Worm (Caenorhabditis elegans) whole organism, L1 larva: ENCODE results near the gene cyp-25A4.
A peak's percentile ranks its signal among the peaks of the same experiment; 100 is the strongest.

Source experiments
- C04F5.9 ChIP-seq: sonication (generic microtip); optimal IDR thresholded peaks from 2 replicates; lab custom pipeline; 2016; ENCODE audit warnings: missing genetic modification characterization, missing compliant biosample characterization
- C16A3.4 ChIP-seq: fragments of 150-350 bp; optimal IDR thresholded peaks from 2 replicates; lab custom pipeline; 2014; ENCODE audit warnings: missing biosample characterization, missing genetic modification characterization
- C34B4.2 ChIP-seq: sonication (generic microtip); optimal IDR thresholded peaks from 2 replicates; lab custom pipeline; 2017; ENCODE audit warnings: mild to moderate bottlenecking, missing genetic modification characterization, missing compliant biosample characterization
- F16B12.6 ChIP-seq: fragments of 150-350 bp; optimal IDR thresholded peaks from 2 replicates; lab custom pipeline; 2014; ENCODE audit warnings: missing biosample characterization, missing genetic modification characterization
- Y116A8C.19 ChIP-seq: sonication (generic microtip); optimal IDR thresholded peaks from 2 replicates; lab custom pipeline; 2016; ENCODE audit warnings: missing compliant biosample characterization, missing genetic modification characterization, borderline replicate concordance
- aha-1 ChIP-seq: fragments of 150-350 bp; optimal IDR thresholded peaks from 2 replicates; lab custom pipeline; 2014; ENCODE audit warnings: missing biosample characterization, missing genetic modification characterization
- alr-1 ChIP-seq: fragments of 200-800 bp; sonication (Bioruptor generic); optimal IDR thresholded peaks from 2 replicates; lab custom pipeline; 2018; ENCODE audit warnings: borderline replicate concordance, mild to moderate bottlenecking, missing genetic modification characterization, missing compliant biosample characterization
- ama-1 ChIP-seq: fragments of 150-350 bp; optimal IDR thresholded peaks from 2 replicates; lab custom pipeline; 2014
- ceh-8 ChIP-seq: fragments of 200-800 bp; sonication (Bioruptor generic); optimal IDR thresholded peaks from 2 replicates; lab custom pipeline; 2018; ENCODE audit warnings: mild to moderate bottlenecking, missing genetic modification characterization, moderate library complexity, missing compliant biosample characterization
- ceh-82 ChIP-seq, 3 experiments: fragments of 150-350 bp in 1 of 3; sonication (generic microtip) in 2 of 3; optimal IDR thresholded peaks; 2 replicates each; lab custom pipeline; 2014 to 2017; ENCODE audit warnings: missing biosample characterization in 3 of 3, missing genetic modification characterization in 3 of 3
- ces-1 ChIP-seq: fragments of 150-350 bp; optimal IDR thresholded peaks from 2 replicates; lab custom pipeline; 2014; ENCODE audit warnings: missing biosample characterization, missing genetic modification reagents, missing genetic modification characterization
- dpl-1 ChIP-seq, 3 experiments: fragments of 150-350 bp in 2 of 3; sonication (generic microtip) in 1 of 3; optimal IDR thresholded peaks; 2 replicates each; lab custom pipeline; 2014 to 2017; ENCODE audit warnings: missing biosample characterization in 3 of 3, missing genetic modification characterization in 3 of 3, missing genetic modification reagents in 3 of 3
- dsc-1 ChIP-seq: sonication (generic microtip); optimal IDR thresholded peaks from 2 replicates; lab custom pipeline; 2016; ENCODE audit warnings: mild to moderate bottlenecking, missing genetic modification characterization, missing compliant biosample characterization
- efl-1 ChIP-seq, 4 experiments: fragments of 150-350 bp; optimal IDR thresholded peaks in 3 of 4; peaks in 1 of 4; 1 replicate in 1 of 4; 2 replicates in 3 of 4; lab custom pipeline; 2014; ENCODE audit warnings: missing biosample characterization in 2 of 4, missing genetic modification characterization in 2 of 4, missing genetic modification reagents in 2 of 4
- elt-3 ChIP-seq, 6 experiments: fragments of 150-350 bp in 1 of 6; sonication (generic microtip); optimal IDR thresholded peaks; 2 replicates each; lab custom pipeline; 2017 to 2018; ENCODE audit warnings: missing biosample characterization in 6 of 6, missing genetic modification characterization in 6 of 6, inconsistent platforms in 1 of 6
- ets-5 ChIP-seq: fragments of 200-800 bp; sonication (Bioruptor generic); IDR thresholded peaks from 2 replicates; pipeline ENCODE4 v1.3.6; 2022; ENCODE audit warnings: missing genetic modification characterization, missing compliant biosample characterization
- fkh-10 ChIP-seq: sonication (generic microtip); optimal IDR thresholded peaks from 2 replicates; lab custom pipeline; 2017; ENCODE audit warnings: missing biosample characterization, missing genetic modification reagents, missing genetic modification characterization
- fkh-4 ChIP-seq: sonication (generic microtip); optimal IDR thresholded peaks from 2 replicates; lab custom pipeline; 2016; ENCODE audit warnings: missing compliant biosample characterization, missing genetic modification characterization, borderline replicate concordance
- fkh-8 ChIP-seq: sonication (generic microtip); optimal IDR thresholded peaks from 2 replicates; lab custom pipeline; 2016; ENCODE audit warnings: mild to moderate bottlenecking, missing genetic modification characterization, missing compliant biosample characterization
- fos-1 ChIP-seq: fragments of 150-350 bp; optimal IDR thresholded peaks from 2 replicates; lab custom pipeline; 2014; ENCODE audit warnings: missing biosample characterization, missing genetic modification characterization
- grh-1 ChIP-seq: fragments of 200-800 bp; sonication (Bioruptor generic); IDR thresholded peaks from 2 replicates; pipeline ENCODE4 v1.3.6; 2022; ENCODE audit warnings: missing genetic modification reagents, missing genetic modification characterization, missing compliant biosample characterization
- hlh-17 ChIP-seq: fragments of 200-800 bp; sonication (Bioruptor generic); optimal IDR thresholded peaks from 2 replicates; lab custom pipeline; 2018; ENCODE audit warnings: missing genetic modification characterization, mild to moderate bottlenecking, missing compliant biosample characterization, moderate library complexity, borderline replicate concordance
- hlh-4 ChIP-seq: sonication (generic microtip); optimal IDR thresholded peaks from 2 replicates; lab custom pipeline; 2016; ENCODE audit warnings: mild to moderate bottlenecking, missing genetic modification characterization, missing compliant biosample characterization
- hpl-2 ChIP-seq: fragments of 150-350 bp; optimal IDR thresholded peaks from 2 replicates; lab custom pipeline; 2014; ENCODE audit warnings: missing biosample characterization, missing genetic modification reagents, missing genetic modification characterization
- irx-1 ChIP-seq: sonication (generic microtip); optimal IDR thresholded peaks from 2 replicates; lab custom pipeline; 2016; ENCODE audit warnings: missing genetic modification characterization, missing compliant biosample characterization
- isw-1 ChIP-seq: fragments of 200-800 bp; sonication (Bioruptor generic); IDR thresholded peaks from 2 replicates; pipeline ENCODE4 v1.3.6; 2022; ENCODE audit warnings: missing genetic modification characterization, missing compliant biosample characterization
- jun-1 ChIP-seq: fragments of 150-350 bp; optimal IDR thresholded peaks from 2 replicates; lab custom pipeline; 2014; ENCODE audit warnings: missing biosample characterization, missing genetic modification reagents, missing genetic modification characterization
- lin-13 ChIP-seq: fragments of 150-350 bp; optimal IDR thresholded peaks from 2 replicates; lab custom pipeline; 2014; ENCODE audit warnings: missing biosample characterization, missing genetic modification reagents, missing genetic modification characterization
- lin-14 ChIP-seq: fragments of 200-800 bp; sonication (Bioruptor generic); optimal IDR thresholded peaks from 2 replicates; lab custom pipeline; 2018; ENCODE audit warnings: mild to moderate bottlenecking, missing genetic modification characterization, moderate library complexity, missing compliant biosample characterization
- lin-15B ChIP-seq: fragments of 150-350 bp; sonication (generic microtip); optimal IDR thresholded peaks from 3 replicates; lab custom pipeline; 2014; ENCODE audit warnings: missing biosample characterization, missing genetic modification characterization
- mab-9 ChIP-seq: fragments of 200-800 bp; sonication (Bioruptor generic); IDR thresholded peaks from 2 replicates; pipeline ENCODE4 v1.3.6; 2022; ENCODE audit warnings: missing genetic modification reagents, missing genetic modification characterization, missing compliant biosample characterization
- mdl-1 ChIP-seq, 2 experiments: fragments of 150-350 bp; optimal IDR thresholded peaks; 2 replicates each; lab custom pipeline; 2014 to 2017; ENCODE audit warnings: missing biosample characterization in 2 of 2, missing genetic modification characterization in 2 of 2, inconsistent platforms in 1 of 2
- mef-2 ChIP-seq: fragments of 150-350 bp; optimal IDR thresholded peaks from 2 replicates; lab custom pipeline; 2014; ENCODE audit warnings: missing biosample characterization, missing genetic modification characterization
- nhr-11 ChIP-seq: fragments of 150-350 bp; optimal IDR thresholded peaks from 2 replicates; lab custom pipeline; 2014; ENCODE audit warnings: missing biosample characterization, missing genetic modification characterization
- nhr-12 ChIP-seq: sonication (generic microtip); optimal IDR thresholded peaks from 2 replicates; lab custom pipeline; 2017; ENCODE audit warnings: missing biosample characterization, missing genetic modification characterization
- nhr-20 ChIP-seq: sonication (generic microtip); optimal IDR thresholded peaks from 2 replicates; lab custom pipeline; 2016; ENCODE audit warnings: mild to moderate bottlenecking, missing genetic modification characterization, missing compliant biosample characterization
- nhr-237 ChIP-seq: fragments of 150-350 bp; optimal IDR thresholded peaks from 2 replicates; lab custom pipeline; 2014; ENCODE audit warnings: missing biosample characterization, missing genetic modification characterization
- nhr-76 ChIP-seq: sonication (generic microtip); optimal IDR thresholded peaks from 2 replicates; lab custom pipeline; 2017; ENCODE audit warnings: missing biosample characterization, missing genetic modification characterization
- nhr-84 ChIP-seq: sonication (generic microtip); optimal IDR thresholded peaks from 2 replicates; lab custom pipeline; 2017; ENCODE audit warnings: missing biosample characterization, missing genetic modification characterization
- nhr-85 ChIP-seq: sonication (generic microtip); peaks from one replicate; lab custom pipeline; 2016; ENCODE audit warnings: missing genetic modification characterization, inconsistent platforms, missing compliant biosample characterization
- nhr-90 ChIP-seq: sonication (generic microtip); optimal IDR thresholded peaks from 2 replicates; lab custom pipeline; 2016; ENCODE audit warnings: mild to moderate bottlenecking, missing genetic modification characterization, missing compliant biosample characterization; ENCODE audit not compliant: poor library complexity
- pqm-1 ChIP-seq: sonication (generic microtip); optimal IDR thresholded peaks from 3 replicates; lab custom pipeline; 2017; ENCODE audit warnings: missing biosample characterization, missing genetic modification characterization
- rnt-1 ChIP-seq: sonication (generic microtip); optimal IDR thresholded peaks from 2 replicates; lab custom pipeline; 2016; ENCODE audit warnings: mild to moderate bottlenecking, missing genetic modification characterization, moderate library complexity, missing compliant biosample characterization
- skn-1 ChIP-seq: fragments of 150-350 bp; optimal IDR thresholded peaks from 2 replicates; lab custom pipeline; 2014; ENCODE audit warnings: missing biosample characterization, missing genetic modification characterization
- snpc-4 ChIP-seq: fragments of 150-350 bp; optimal IDR thresholded peaks from 2 replicates; lab custom pipeline; 2014; ENCODE audit warnings: missing biosample characterization, missing genetic modification characterization
- snu-23 ChIP-seq: sonication (generic microtip); optimal IDR thresholded peaks from 2 replicates; lab custom pipeline; 2016; ENCODE audit warnings: missing genetic modification characterization, missing compliant biosample characterization
- sox-4 ChIP-seq: sonication (generic microtip); optimal IDR thresholded peaks from 2 replicates; lab custom pipeline; 2016; ENCODE audit warnings: missing genetic modification characterization, missing compliant biosample characterization
- tbx-2 ChIP-seq: sonication (generic microtip); optimal IDR thresholded peaks from 2 replicates; lab custom pipeline; 2016; ENCODE audit warnings: missing genetic modification characterization, missing compliant biosample characterization
- tlp-1 ChIP-seq: fragments of 150-350 bp; optimal IDR thresholded peaks from 2 replicates; lab custom pipeline; 2014; ENCODE audit warnings: missing biosample characterization, missing genetic modification characterization
- unc-62 ChIP-seq: fragments of 150-350 bp; optimal IDR thresholded peaks from 2 replicates; lab custom pipeline; 2014; ENCODE audit warnings: missing biosample characterization, missing genetic modification reagents, missing genetic modification characterization
- unc-98 ChIP-seq: fragments of 200-800 bp; sonication (Bioruptor generic); IDR thresholded peaks from 2 replicates; pipeline ENCODE4 v1.3.6; 2022; ENCODE audit warnings: missing genetic modification characterization, missing compliant biosample characterization
- xbp-1 ChIP-seq: sonication (generic microtip); optimal IDR thresholded peaks from 2 replicates; lab custom pipeline; 2016; ENCODE audit warnings: missing genetic modification characterization, missing compliant biosample characterization
- ztf-11 ChIP-seq, 2 experiments: sonication (generic microtip); optimal IDR thresholded peaks; 2 replicates each; lab custom pipeline; 2016 to 2017; ENCODE audit warnings: missing genetic modification characterization in 2 of 2, missing biosample characterization in 1 of 2, missing compliant biosample characterization in 1 of 2
- ztf-4 ChIP-seq: fragments of 150-350 bp; optimal IDR thresholded peaks from 2 replicates; lab custom pipeline; 2014; ENCODE audit warnings: missing biosample characterization, missing genetic modification characterization

Gene cyp-25A4

DNA sequence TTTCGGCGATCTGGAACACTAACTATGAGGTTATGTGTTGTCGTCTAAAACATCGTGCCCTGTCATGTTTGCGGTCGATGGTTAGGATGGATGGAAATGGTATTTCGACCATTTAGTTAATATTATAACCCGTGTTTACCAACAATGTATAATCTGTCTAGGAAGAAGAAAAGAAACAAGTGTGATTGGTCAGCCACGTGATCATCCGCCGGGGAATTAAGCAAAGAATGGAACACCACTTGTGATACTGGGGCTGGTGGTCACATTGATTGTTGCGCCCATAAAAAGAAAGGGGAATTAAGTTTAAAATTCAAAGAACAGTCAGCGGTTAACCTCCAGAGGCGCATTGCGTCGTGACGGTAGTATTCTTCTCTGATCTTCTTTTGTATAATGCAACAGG, 23.7 kb upstream of the cyp-25A4 start (continued):
- no peak for TF ChIP-seq lin-13 (GFP tag; lab: Kevin White, UChicago)
- TF ChIP-seq skn-1 (tag; lab: Kevin White, UChicago): no peak
- TF ChIP-seq sox-4 (tag; lab: Kevin White, UChicago): no peak
- peak in 1 of 3 experiments; percentile 21 for TF ChIP-seq dpl-1 (GFP tag; optimal IDR thresholded peaks at IDR 0.05; lab: Kevin White, UChicago)
- TF ChIP-seq irx-1 (tag; lab: Kevin White, UChicago): no peak
- TF ChIP-seq ztf-4: no peak
- no peak for TF ChIP-seq nhr-237 (tag; lab: Kevin White, UChicago)
- no peak for TF ChIP-seq snpc-4
- no peak for TF ChIP-seq nhr-76 (tag; lab: Kevin White, UChicago)
- no peak for TF ChIP-seq ceh-82 (tag; optimal IDR thresholded peaks at IDR 0.05; lab: Kevin White, UChicago)
- no peak for TF ChIP-seq grh-1 (GFP tag; lab: Robert Waterston, UW)
- TF ChIP-seq hlh-4 (tag; lab: Kevin White, UChicago): no peak
- no peak for TF ChIP-seq xbp-1
- TF ChIP-seq tlp-1 (tag; lab: Kevin White, UChicago): no peak
- TF ChIP-seq ces-1 (GFP tag; lab: Kevin White, UChicago): no peak
- TF ChIP-seq dsc-1 (tag; lab: Kevin White, UChicago): no peak
- TF ChIP-seq ama-1 (lab: Kevin White, UChicago): no peak
- no peak for TF ChIP-seq C34B4.2 (tag; lab: Kevin White, UChicago)
- TF ChIP-seq fkh-4 (tag; lab: Kevin White, UChicago): no peak
- no peak for TF ChIP-seq efl-1 (optimal IDR thresholded peaks at IDR 0.05; lab: Kevin White, UChicago)
- peak in 1 of 2 experiments; percentile 85 for TF ChIP-seq efl-1 (GFP tag; optimal IDR thresholded peaks at IDR 0.05 in 1 of 2; lab: Kevin White, UChicago)
- no peak for TF ChIP-seq F16B12.6 (tag; lab: Kevin White, UChicago)
- no peak for TF ChIP-seq isw-1 (GFP tag; lab: Robert Waterston, UW)
- TF ChIP-seq unc-98 (GFP tag; lab: Robert Waterston, UW): no peak
- no peak for TF ChIP-seq Y116A8C.19 (tag; lab: Kevin White, UChicago)
- peak; percentile 4 for TF ChIP-seq C16A3.4
- TF ChIP-seq fkh-8 (tag; lab: Kevin White, UChicago): no peak
- no peak for TF ChIP-seq aha-1
- TF ChIP-seq pqm-1 (tag; lab: Kevin White, UChicago): no peak
- TF ChIP-seq nhr-85 (tag; lab: Kevin White, UChicago): peak; percentile 90
- no peak for TF ChIP-seq hlh-17 (GFP tag; lab: Kevin White, UChicago)
- TF ChIP-seq C04F5.9 (tag; lab: Kevin White, UChicago): no peak
- TF ChIP-seq nhr-11 (tag; lab: Kevin White, UChicago): no peak
- TF ChIP-seq mef-2 (tag; lab: Kevin White, UChicago): no peak
- TF ChIP-seq snu-23: peak; percentile 66
- peak in 2 of 6 experiments; percentile 48 to 94 for TF ChIP-seq elt-3 (tag; optimal IDR thresholded peaks at IDR 0.05; lab: Kevin White, UChicago)
- TF ChIP-seq lin-14: peak; percentile 62
- TF ChIP-seq jun-1 (tag; lab: Kevin White, UChicago): no peak
- no peak for TF ChIP-seq unc-62
- peak in 1 of 2 experiments; percentile 68 for TF ChIP-seq mdl-1 (tag; optimal IDR thresholded peaks at IDR 0.05; lab: Kevin White, UChicago)
- peak; percentile 56 for TF ChIP-seq tbx-2 (tag; lab: Kevin White, UChicago)
- no peak for TF ChIP-seq mab-9 (GFP tag; lab: Robert Waterston, UW)
- TF ChIP-seq fos-1 (tag; lab: Kevin White, UChicago): no peak
- TF ChIP-seq ceh-8 (GFP tag; lab: Kevin White, UChicago): no peak
- no peak for TF ChIP-seq hpl-2 (GFP tag; lab: Kevin White, UChicago)
- TF ChIP-seq alr-1: no peak
- no peak for TF ChIP-seq fkh-10
- no peak for TF ChIP-seq lin-15B (tag; lab: Kevin White, UChicago)
- peak; percentile 79 for TF ChIP-seq nhr-20 (tag; lab: Kevin White, UChicago)
- no peak for TF ChIP-seq nhr-84
- TF ChIP-seq nhr-12 (tag; lab: Kevin White, UChicago): no peak
- TF ChIP-seq ztf-11 (tag; optimal IDR thresholded peaks at IDR 0.05; lab: Kevin White, UChicago): no peak
- no peak for TF ChIP-seq rnt-1 (tag; lab: Kevin White, UChicago)
- TF ChIP-seq ets-5 (GFP tag; lab: Robert Waterston, UW): no peak
- TF ChIP-seq nhr-90 (tag; lab: Kevin White, UChicago): no peak
